Worm (Caenorhabditis elegans) whole organism, L4/young adult: ENCODE results near the gene W08E12.9.

Experiments used
- W03F9.2 ChIP-seq: fragments of 150-350 bp; optimal IDR thresholded peaks from 2 replicates; lab custom pipeline; 2014; ENCODE audit warnings: missing biosample characterization, missing genetic modification characterization
- dao-5 ChIP-seq: sonication (generic microtip); optimal IDR thresholded peaks from 2 replicates; lab custom pipeline; 2016; ENCODE audit warnings: missing genotype, missing genetic modification characterization, moderate library complexity, missing compliant biosample characterization
- him-1 ChIP-seq: sonication (generic microtip); optimal IDR thresholded peaks from 2 replicates; lab custom pipeline; 2016; ENCODE audit warnings: missing genotype, missing genetic modification reagents, missing genetic modification characterization, missing compliant biosample characterization

The W08E12.9 gene

DNA sequence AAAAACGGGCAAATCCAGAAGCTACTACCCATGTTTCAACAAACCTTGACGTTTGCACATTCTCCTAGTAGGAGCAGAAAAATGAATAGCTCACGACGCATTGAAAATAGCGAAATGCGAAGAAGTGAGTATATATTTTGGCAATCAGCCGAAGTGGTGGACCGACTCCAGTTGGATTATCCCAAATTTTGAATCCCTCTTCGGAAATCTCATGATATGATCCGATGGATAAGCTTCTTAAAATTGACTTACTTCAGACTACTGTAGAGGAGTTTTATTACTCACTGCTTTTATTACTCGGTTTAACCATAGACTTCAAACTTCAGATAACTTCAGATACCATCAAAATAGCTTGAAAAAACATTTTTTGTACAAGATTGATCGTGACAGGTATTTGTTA, 18.1 kb downstream of the W08E12.9 start, which contains the start of gene gcy-23:
gcy-23 (minus strand) TSS at position 101 of the 400 bp plus-strand sequence.
- TF ChIP-seq dao-5 (tag; lab: Kevin White, UChicago) (no peak), him-1 (tag; lab: Kevin White, UChicago) (no peak), W03F9.2 (tag; lab: Kevin White, UChicago) (no peak)

- no peak for TF ChIP-seq W03F9.2 (tag; lab: Kevin White, UChicago)
- TF ChIP-seq him-1 (tag; lab: Kevin White, UChicago), result no peak
- no peak for TF ChIP-seq dao-5 (tag; lab: Kevin White, UChicago)
Measured at ce11 chrIV:3278822-3279221, 28.5 kb downstream of the W08E12.9 start.

DNA sequence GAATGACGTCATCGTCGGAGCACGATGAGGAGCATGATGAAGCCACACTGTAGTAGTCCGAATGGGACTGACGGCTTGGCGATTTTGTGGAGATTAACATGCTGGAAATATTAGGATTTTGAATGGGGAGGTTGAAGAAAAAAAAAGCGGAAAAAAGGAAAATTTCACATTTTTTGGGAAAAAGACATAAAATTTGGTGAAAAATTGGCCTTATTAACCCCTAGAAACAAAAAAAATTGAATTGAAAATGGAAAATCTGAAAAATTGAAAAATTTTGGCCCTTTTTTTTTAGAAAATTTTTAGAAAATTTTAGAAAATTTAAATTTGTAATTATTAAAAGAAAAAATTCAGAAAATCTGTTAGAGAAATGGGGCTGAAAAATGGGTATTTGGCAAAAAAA, 34.1 kb downstream of the W08E12.9 start, which contains the start of gene T26C12.3:
T26C12.3 (minus strand) TSS at position 101 of the 400 bp plus-strand sequence.
- TF ChIP-seq him-1 (tag; lab: Kevin White, UChicago), result no peak
- no peak for TF ChIP-seq W03F9.2 (tag; lab: Kevin White, UChicago)
- TF ChIP-seq dao-5 (tag; lab: Kevin White, UChicago), result no peak

- TF ChIP-seq W03F9.2 (tag; lab: Kevin White, UChicago) (no peak), him-1 (tag; lab: Kevin White, UChicago) (no peak), dao-5 (tag; lab: Kevin White, UChicago) (no peak)
Measured at ce11 chrIV:3271342-3271741, 36.0 kb downstream of the W08E12.9 start.

- TF ChIP-seq him-1 (tag; lab: Kevin White, UChicago) (no peak), dao-5 (tag; lab: Kevin White, UChicago) (no peak), W03F9.2 (tag; lab: Kevin White, UChicago) (no peak)
Measured at ce11 chrIV:3267581-3267980, 39.8 kb downstream of the W08E12.9 start, which contains the start of gene clec-173. TSS of gene clec-173 (minus strand) at chrIV:3267681.

- TF ChIP-seq W03F9.2 (tag; lab: Kevin White, UChicago) (no peak), dao-5 (tag; lab: Kevin White, UChicago) (no peak), him-1 (tag; lab: Kevin White, UChicago) (no peak)
Measured at ce11 chrIV:3266841-3267240, 40.5 kb downstream of the W08E12.9 start.

- TF ChIP-seq dao-5 (tag; lab: Kevin White, UChicago), result no peak
- no peak for TF ChIP-seq him-1 (tag; lab: Kevin White, UChicago)
Measured at ce11 chrIV:3265657-3266056, 41.7 kb downstream of the W08E12.9 start, which contains the start of gene T26C12.2. TSS of gene T26C12.2 (minus strand) at chrIV:3265757.

- TF ChIP-seq dao-5 (tag; lab: Kevin White, UChicago), result no peak
- no peak for TF ChIP-seq W03F9.2 (tag; lab: Kevin White, UChicago)
- TF ChIP-seq him-1 (tag; lab: Kevin White, UChicago), result no peak
Measured at ce11 chrIV:3261761-3262160, 45.6 kb downstream of the W08E12.9 start.

DNA sequence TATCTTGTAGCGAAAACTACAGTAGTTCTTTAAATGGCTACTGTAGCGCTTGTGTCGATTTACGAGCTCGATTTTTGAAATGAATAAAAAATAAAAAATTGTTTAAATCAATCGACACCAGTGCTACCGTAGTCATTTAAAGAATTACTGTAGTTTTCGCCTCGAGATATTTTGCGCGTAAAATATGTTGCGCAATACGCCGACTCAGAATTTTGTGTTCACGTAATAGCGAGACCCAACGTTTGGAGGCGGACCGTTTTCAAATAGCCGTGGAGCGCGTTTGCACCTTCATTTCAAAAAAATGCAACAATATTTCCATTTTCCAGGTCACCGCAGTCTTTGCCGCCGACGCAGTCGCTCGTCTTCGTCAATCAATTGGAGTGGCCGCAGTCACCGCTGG, 47.1 kb downstream of the W08E12.9 start:
- TF ChIP-seq W03F9.2 (tag; lab: Kevin White, UChicago) (no peak), him-1 (tag; lab: Kevin White, UChicago) (no peak), dao-5 (tag; lab: Kevin White, UChicago) (no peak)

DNA sequence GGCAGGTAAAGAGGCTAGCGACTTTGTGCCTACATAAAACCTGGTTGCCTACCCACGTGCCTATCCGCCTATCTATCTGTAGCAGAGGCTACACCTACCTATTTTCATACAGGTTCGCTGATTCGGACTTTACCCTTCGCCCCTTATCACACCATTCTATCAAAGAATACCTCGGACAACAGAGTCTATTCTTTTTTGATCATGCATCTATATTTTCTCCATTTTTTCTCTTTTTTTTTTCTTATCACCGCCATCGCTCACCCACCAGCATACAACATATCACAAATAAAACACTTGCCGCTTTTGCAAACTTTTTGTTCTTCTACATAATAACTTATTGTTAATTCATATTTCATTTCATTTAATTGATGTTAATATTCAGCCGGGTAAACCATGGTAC, 48.8 kb downstream of the W08E12.9 start, which contains the start of gene T26C12.1:
T26C12.1 (plus strand) TSS at position 383 of the 400 bp plus-strand sequence.
- TF ChIP-seq him-1 (tag; lab: Kevin White, UChicago) (no peak), dao-5 (tag; lab: Kevin White, UChicago) (no peak), W03F9.2 (tag; lab: Kevin White, UChicago) (no peak)

DNA sequence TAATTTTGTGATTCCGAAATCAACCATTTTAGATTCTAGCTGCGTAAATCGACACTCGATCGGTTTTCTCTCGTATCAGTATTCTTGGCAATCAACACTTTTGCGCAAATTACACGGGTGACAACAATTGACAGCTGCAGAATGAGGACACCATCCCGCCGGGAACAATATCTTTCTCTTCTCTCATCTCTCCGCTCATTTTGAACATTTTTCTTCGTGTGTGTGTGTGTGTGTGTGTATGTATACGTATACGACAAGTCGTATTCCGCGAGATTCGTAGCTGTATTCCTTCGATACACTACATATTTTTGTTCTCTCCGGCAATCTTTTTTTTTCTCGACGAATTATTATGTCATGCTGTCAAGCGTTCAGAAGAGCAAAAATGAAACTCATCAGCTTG, 50.5 kb downstream of the W08E12.9 start:
- TF ChIP-seq W03F9.2 (tag; lab: Kevin White, UChicago) (no peak), him-1 (tag; lab: Kevin White, UChicago) (no peak), dao-5 (tag; lab: Kevin White, UChicago) (no peak)
